Fruit fly (Drosophila melanogaster) whole organism: ENCODE results near the gene Tet.

Experiments used
- CG8478 ChIP-seq: fragments of >200 bp; optimal IDR thresholded peaks from 2 replicates; lab custom pipeline; 2018; ENCODE audit warnings: inconsistent platforms
- Dll ChIP-seq: fragments of >200 bp; optimal IDR thresholded peaks from 2 replicates; lab custom pipeline; 2017
- EcR ChIP-seq, 2 experiments: fragments of >200 bp; optimal IDR thresholded peaks; 2 replicates each; lab custom pipeline; 2017; ENCODE audit warnings: missing biosample characterization in 2 of 2, missing genetic modification characterization in 2 of 2, missing genetic modification reagents in 2 of 2
- pan ChIP-seq: fragments of >200 bp; optimal IDR thresholded peaks from 2 replicates; lab custom pipeline; 2017
- psq ChIP-seq: fragments of >200 bp; optimal IDR thresholded peaks from 2 replicates; lab custom pipeline; 2017
- usp ChIP-seq: fragments of >200 bp; optimal IDR thresholded peaks from 2 replicates; lab custom pipeline; 2017; ENCODE audit warnings: missing biosample characterization, missing genetic modification characterization, mixed read lengths

The Tet gene

dm6 chr3L:2879005-2879826 lies at the start of gene Tet:
TSS of gene Tet (minus strand) at chr3L:2879158.
- no peak for TF ChIP-seq usp (GFP tag; lab: Kevin White, UChicago)
- TF ChIP-seq Dll (lab: Kevin White, UChicago): no peak
- no peak for TF ChIP-seq pan (lab: Kevin White, UChicago)
- no peak for TF ChIP-seq CG8478 (lab: Kevin White, UChicago)
- no peak for TF ChIP-seq psq
- no peak for TF ChIP-seq EcR (GFP tag; optimal IDR thresholded peaks at IDR 0.05; lab: Kevin White, UChicago)

dm6 chr3L:2923097-2923496 lies 44.1 kb upstream of the Tet start:
- no peak for TF ChIP-seq psq
- TF ChIP-seq pan (lab: Kevin White, UChicago): no peak
- no peak for TF ChIP-seq usp (GFP tag; lab: Kevin White, UChicago)
- TF ChIP-seq Dll (lab: Kevin White, UChicago): no peak
- no peak for TF ChIP-seq EcR (GFP tag; optimal IDR thresholded peaks at IDR 0.05; lab: Kevin White, UChicago)
- TF ChIP-seq CG8478 (lab: Kevin White, UChicago): no peak

dm6 chr3L:2918628-2919027 lies 39.7 kb upstream of the Tet start:
- TF ChIP-seq CG8478 (lab: Kevin White, UChicago): no peak
- no peak for TF ChIP-seq Dll (lab: Kevin White, UChicago)
- TF ChIP-seq pan (lab: Kevin White, UChicago): no peak
- TF ChIP-seq EcR (GFP tag; optimal IDR thresholded peaks at IDR 0.05; lab: Kevin White, UChicago): no peak
- TF ChIP-seq usp (GFP tag; lab: Kevin White, UChicago): no peak

- no peak for TF ChIP-seq pan (lab: Kevin White, UChicago)
- no peak for TF ChIP-seq Dll (lab: Kevin White, UChicago)
- TF ChIP-seq psq: no peak
- TF ChIP-seq EcR (GFP tag; optimal IDR thresholded peaks at IDR 0.05; lab: Kevin White, UChicago): no peak
- TF ChIP-seq CG8478 (lab: Kevin White, UChicago): no peak
- TF ChIP-seq usp (GFP tag; lab: Kevin White, UChicago): no peak
Measured at dm6 chr3L:2916554-2916953, 37.6 kb upstream of the Tet start, which contains the start of gene CG9970. TSS of gene CG9970 (minus strand) at chr3L:2916654.

- TF ChIP-seq EcR (GFP tag; optimal IDR thresholded peaks at IDR 0.05; lab: Kevin White, UChicago) (no peak), psq (no peak), CG8478 (lab: Kevin White, UChicago) (no peak), usp (GFP tag; lab: Kevin White, UChicago) (no peak), pan (lab: Kevin White, UChicago) (no peak), Dll (lab: Kevin White, UChicago) (no peak)
Measured at dm6 chr3L:2913291-2913690, 34.3 kb upstream of the Tet start.

dm6 chr3L:2909523-2910042 lies 30.6 kb upstream of the Tet start:
- no peak for TF ChIP-seq pan (lab: Kevin White, UChicago)
- TF ChIP-seq CG8478 (lab: Kevin White, UChicago): no peak
- no peak for TF ChIP-seq Dll (lab: Kevin White, UChicago)
- no peak for TF ChIP-seq usp (GFP tag; lab: Kevin White, UChicago)
- TF ChIP-seq psq: no peak
- TF ChIP-seq EcR (GFP tag; optimal IDR thresholded peaks at IDR 0.05; lab: Kevin White, UChicago): no peak

dm6 chr3L:2906404-2906803 lies 27.4 kb upstream of the Tet start:
- no peak for TF ChIP-seq Dll (lab: Kevin White, UChicago)

dm6 chr3L:2896371-2896958 lies 17.5 kb upstream of the Tet start:
- TF ChIP-seq pan (lab: Kevin White, UChicago): no peak
- no peak for TF ChIP-seq psq
- TF ChIP-seq CG8478 (lab: Kevin White, UChicago): no peak
- TF ChIP-seq usp (GFP tag; lab: Kevin White, UChicago): no peak
- no peak for TF ChIP-seq Dll (lab: Kevin White, UChicago)
- no peak for TF ChIP-seq EcR (GFP tag; optimal IDR thresholded peaks at IDR 0.05; lab: Kevin White, UChicago)

dm6 chr3L:2894750-2895149 lies 15.8 kb upstream of the Tet start, which contains the start of gene Shab:
TSS of gene Shab (plus strand) at chr3L:2895017.
- TF ChIP-seq usp (GFP tag; lab: Kevin White, UChicago): no peak

dm6 chr3L:2893846-2894511 lies 15.0 kb upstream of the Tet start:
- TF ChIP-seq usp (GFP tag; lab: Kevin White, UChicago) (no peak), Dll (lab: Kevin White, UChicago) (no peak), pan (lab: Kevin White, UChicago) (no peak), CG8478 (lab: Kevin White, UChicago) (no peak), EcR (GFP tag; optimal IDR thresholded peaks at IDR 0.05; lab: Kevin White, UChicago) (no peak), psq (no peak)

- TF ChIP-seq CG8478 (lab: Kevin White, UChicago): no peak
- no peak for TF ChIP-seq usp (GFP tag; lab: Kevin White, UChicago)
- TF ChIP-seq EcR (GFP tag; optimal IDR thresholded peaks at IDR 0.05; lab: Kevin White, UChicago): no peak
- TF ChIP-seq pan (lab: Kevin White, UChicago): no peak
- TF ChIP-seq psq: no peak
- TF ChIP-seq Dll (lab: Kevin White, UChicago): no peak
Measured at dm6 chr3L:2892105-2892504, 13.1 kb upstream of the Tet start, which contains the start of gene spz5. TSS of gene spz5 (minus strand) at chr3L:2892166.
